Worm (Caenorhabditis elegans): ENCODE measurements around the gene oct-2.
A peak's percentile ranks its signal among the peaks of the same experiment; 100 is the strongest.

Gene oct-2

DNA sequence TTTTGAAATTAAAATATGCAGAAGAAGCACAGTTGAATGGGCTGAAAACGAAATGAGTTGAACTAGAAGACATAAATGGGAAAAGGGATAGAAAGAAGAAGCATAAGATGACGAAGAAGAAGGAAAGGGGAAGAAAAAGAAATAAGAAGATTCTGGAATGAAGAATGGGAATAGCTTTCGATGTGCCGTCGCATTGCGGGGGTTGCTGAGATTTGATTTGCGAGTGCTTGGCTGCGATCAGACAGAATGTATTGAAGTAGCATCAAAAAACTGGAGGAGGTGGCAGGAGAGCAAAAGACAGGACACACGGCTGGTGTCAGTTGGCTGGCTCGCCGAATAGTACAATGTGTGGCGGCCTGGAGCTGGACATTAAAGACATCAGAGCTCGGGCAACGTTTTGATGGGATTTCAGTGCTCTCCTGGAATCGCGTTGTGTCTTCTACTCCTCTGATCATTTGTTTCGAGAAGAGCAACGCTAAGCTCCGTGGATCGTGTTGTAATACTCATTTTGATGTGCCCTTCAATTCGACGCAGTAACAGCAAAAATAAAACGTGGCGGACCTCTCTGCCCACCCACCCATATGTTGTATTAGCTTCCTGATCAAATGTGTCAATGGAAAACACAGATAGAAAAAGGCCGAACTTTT lies 33.0 kb downstream of the oct-2 start (continued):
- TF ChIP-seq unc-62 (GFP tag; optimal IDR thresholded peaks at IDR 0.05 in 1 of 2) = peak in 1 of 2 experiments; percentile 89
- TF ChIP-seq unc-62 (tag; optimal IDR thresholded peaks at IDR 0.05) = no peak
- no peak for TF ChIP-seq dpl-1 (GFP tag; optimal IDR thresholded peaks at IDR 0.05)
- TF ChIP-seq ZK546.5 (tag; optimal IDR thresholded peaks at IDR 0.05) = no peak
- no peak for TF ChIP-seq mdt-29 (GFP tag; IDR thresholded peaks at IDR 0.05)
- TF ChIP-seq spr-1 (tag; optimal IDR thresholded peaks at IDR 0.05) = no peak
- TF ChIP-seq dve-1 (tag; optimal IDR thresholded peaks at IDR 0.05; ENCODE audit: insufficient read depth) = no peak
- no peak for TF ChIP-seq php-3 (GFP tag; IDR thresholded peaks at IDR 0.05)
- TF ChIP-seq lin-15B (tag; optimal IDR thresholded peaks at IDR 0.05) = no peak
- TF ChIP-seq nhr-237 (tag; optimal IDR thresholded peaks at IDR 0.05) = no peak
- no peak for TF ChIP-seq saeg-2 (GFP tag; IDR thresholded peaks at IDR 0.05)
- peak; percentile 38 for TF ChIP-seq fkh-10 (GFP tag; optimal IDR thresholded peaks at IDR 0.05)

DNA sequence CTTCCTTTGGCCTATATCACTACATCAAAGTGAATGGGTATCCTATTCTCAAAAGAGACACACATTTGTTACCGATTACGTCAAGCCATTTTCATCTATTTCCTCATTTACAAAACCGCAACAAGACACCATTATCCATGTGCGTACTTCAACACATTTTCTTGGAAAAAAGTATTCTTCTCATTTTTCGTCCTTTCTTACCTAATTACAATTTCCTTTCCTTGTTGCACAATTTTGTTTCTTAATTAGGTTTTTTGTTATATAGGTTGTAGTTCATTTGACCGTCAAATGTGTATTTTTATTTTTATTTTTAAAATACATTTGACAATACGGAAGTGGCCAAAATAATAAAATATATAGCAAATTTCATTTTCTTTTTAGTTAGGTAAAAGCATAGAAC lies 37.1 kb downstream of the oct-2 start:
- TF ChIP-seq lsy-2 (tag; optimal IDR thresholded peaks at IDR 0.05) (peak in 1 of 2 experiments; percentile 21), lir-3 (tag; optimal IDR thresholded peaks at IDR 0.05) (no peak), cey-2 (tag; optimal IDR thresholded peaks at IDR 0.05; ENCODE audit: borderline replicate concordance, insufficient read depth) (no peak), hif-1 (tag; optimal IDR thresholded peaks at IDR 0.05) (no peak), Y5F2A.4 (GFP tag; optimal IDR thresholded peaks at IDR 0.05) (no peak), unc-62 (GFP tag; optimal IDR thresholded peaks at IDR 0.05 in 1 of 2) (peak in 1 of 2 experiments; percentile 29), unc-62 (tag; optimal IDR thresholded peaks at IDR 0.05) (no peak), dmd-6 (GFP tag; IDR thresholded peaks at IDR 0.05) (no peak), ces-1 (GFP tag; optimal IDR thresholded peaks at IDR 0.05) (peak; percentile 54)

DNA sequence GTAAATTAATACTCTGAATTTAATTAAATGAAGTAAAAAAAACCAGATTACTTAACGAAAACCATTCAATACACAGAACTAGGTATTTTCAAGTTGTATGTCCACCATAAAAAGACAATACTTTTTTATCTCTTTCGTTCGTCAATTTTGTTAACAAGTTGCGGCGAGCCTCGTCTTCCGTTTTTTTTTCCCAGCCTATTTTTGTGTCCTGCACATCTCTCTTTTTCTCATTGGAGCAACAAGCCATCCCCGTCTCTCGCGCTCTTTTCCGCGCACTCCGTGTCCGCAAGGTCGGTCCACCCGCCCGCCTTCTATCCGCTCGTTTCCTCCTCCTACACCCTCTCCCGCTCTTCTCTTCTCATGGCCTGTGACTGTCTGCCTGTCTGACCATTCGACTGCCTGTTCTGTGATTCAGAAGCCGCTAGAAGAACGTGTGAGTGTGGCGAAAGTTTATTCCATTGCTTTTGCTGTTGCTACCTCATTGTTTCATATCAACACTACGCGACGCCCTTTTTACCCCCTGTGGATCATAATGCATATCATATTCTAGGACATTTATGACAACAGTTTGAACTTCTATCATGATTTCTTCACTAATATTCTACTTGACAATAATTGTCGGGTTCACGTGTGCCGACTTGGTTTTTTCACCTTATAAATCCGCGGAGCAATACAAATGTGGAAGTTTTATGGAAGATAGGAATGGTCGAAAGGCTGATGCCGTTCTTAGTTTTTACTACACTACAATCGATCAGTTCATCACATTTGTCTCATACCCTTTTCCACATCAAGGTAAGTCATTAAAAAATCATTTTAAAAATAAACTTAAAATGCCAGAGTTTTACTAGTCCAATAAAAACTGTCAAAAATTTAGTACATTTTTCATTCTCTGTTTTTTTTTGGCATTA lies 38.5 kb downstream of the oct-2 start, which contains the start of the genes F08B12.11 and prmn-1:
Gene F08B12.11, plus strand, starts transcription at position 521 of the 908 bp plus-strand sequence.
Gene prmn-1, plus strand, starts transcription at position 551 of the 908 bp plus-strand sequence.
- TF ChIP-seq aha-1 (tag) (peak; percentile 74), dve-1 (tag; optimal IDR thresholded peaks at IDR 0.05; ENCODE audit: insufficient read depth) (no peak), unc-39 (tag; optimal IDR thresholded peaks at IDR 0.05) (no peak), madf-5 (GFP tag; IDR thresholded peaks at IDR 0.05) (no peak), ceh-28 (tag; optimal IDR thresholded peaks at IDR 0.05) (no peak), F44E2.7 (GFP tag; IDR thresholded peaks at IDR 0.05) (no peak), Y48G9A.11 (GFP tag; IDR thresholded peaks at IDR 0.05) (no peak), ZK337.2 (GFP tag; IDR thresholded peaks at IDR 0.05) (no peak), set-16 (GFP tag; IDR thresholded peaks at IDR 0.05) (peak; percentile 87), tag-97 (GFP tag; IDR thresholded peaks at IDR 0.05) (0 out of 2 replicates have a peak, but pooled peaks have one; percentile 46), mdt-29 (GFP tag; IDR thresholded peaks at IDR 0.05) (no peak), duxl-1 (tag; optimal IDR thresholded peaks at IDR 0.05; ENCODE audit: poor library complexity) (no peak), mes-2 (tag; optimal IDR thresholded peaks at IDR 0.05; ENCODE audit: poor library complexity, severe bottlenecking) (no peak), vab-7 (GFP tag; IDR thresholded peaks at IDR 0.05) (no peak), dpl-1 (GFP tag; optimal IDR thresholded peaks at IDR 0.05) (no peak), F10B5.3 (tag; optimal IDR thresholded peaks at IDR 0.05) (no peak), cey-2 (tag; optimal IDR thresholded peaks at IDR 0.05; ENCODE audit: borderline replicate concordance, insufficient read depth) (no peak), nhr-102 (tag; optimal IDR thresholded peaks at IDR 0.05) (no peak), hlh-11 (tag; optimal IDR thresholded peaks at IDR 0.05) (peak; percentile 26), pqm-1 (tag; optimal IDR thresholded peaks at IDR 0.05) (no peak), nhr-77 (tag; optimal IDR thresholded peaks at IDR 0.05) (no peak), T26A8.4 (GFP tag; IDR thresholded peaks at IDR 0.05) (no peak), sdz-12 (GFP tag; optimal IDR thresholded peaks at IDR 0.05) (no peak), ZK546.5 (tag; optimal IDR thresholded peaks at IDR 0.05) (no peak), nhr-48 (tag; optimal IDR thresholded peaks at IDR 0.05) (no peak), nhr-11 (tag; optimal IDR thresholded peaks at IDR 0.05) (no peak), attf-4 (tag; optimal IDR thresholded peaks at IDR 0.05) (no peak), madf-9 (GFP tag; conservative IDR thresholded peaks at IDR 0.05) (0 out of 2 replicates have a peak, but pooled peaks have one; percentile 56), unc-62 (GFP tag; optimal IDR thresholded peaks at IDR 0.05 in 1 of 2) (peak in 1 of 2 experiments; percentile 96), unc-62 (tag; optimal IDR thresholded peaks at IDR 0.05) (no peak), spr-1 (tag; optimal IDR thresholded peaks at IDR 0.05) (peak; percentile 7), lin-1 (GFP tag; IDR thresholded peaks at IDR 0.05) (no peak)

Data from whole organism, L4 larva.